Fruit fly (Drosophila melanogaster) whole organism, pupa: Measurements from ENCODE around the gene Dis3.

ENCODE experiments used
- CG10348 ChIP-seq: fragments of 200-800 bp; sonication (Bioruptor generic); IDR thresholded peaks from 2 replicates; pipeline ENCODE4 v1.3.6; 2022; ENCODE audit warnings: missing biosample characterization, missing genetic modification characterization
- CG34367 ChIP-seq: fragments of 200-800 bp; sonication (Bioruptor generic); optimal IDR thresholded peaks from 2 replicates; lab custom pipeline; 2018; ENCODE audit warnings: missing biosample characterization, mild to moderate bottlenecking, missing genetic modification characterization
- CG4496 ChIP-seq: fragments of 200-800 bp; sonication (Bioruptor generic); IDR thresholded peaks from 3 replicates; pipeline ENCODE4 v1.3.6; 2022; ENCODE audit warnings: missing biosample characterization, missing genetic modification characterization
- D1 ChIP-seq: fragments of 200-800 bp; sonication (Bioruptor generic); optimal IDR thresholded peaks from 2 replicates; lab custom pipeline; 2018; ENCODE audit warnings: missing biosample characterization, mild to moderate bottlenecking, missing genetic modification characterization, moderate library complexity
- EcR ChIP-seq: fragments of 200-800 bp; sonication (Bioruptor generic); optimal IDR thresholded peaks from 3 replicates; lab custom pipeline; 2019; ENCODE audit warnings: missing biosample characterization, missing genetic modification characterization, mild to moderate bottlenecking, moderate library complexity, missing genetic modification reagents
- Ets98B ChIP-seq: fragments of 200-800 bp; sonication (Bioruptor generic); IDR thresholded peaks from 2 replicates; pipeline ENCODE4 v1.3.6; 2022; ENCODE audit warnings: missing biosample characterization, missing genetic modification characterization
- Pif1A ChIP-seq: fragments of 200-800 bp; sonication (Bioruptor generic); optimal IDR thresholded peaks from 3 replicates; lab custom pipeline; 2016; ENCODE audit warnings: missing biosample characterization, missing genetic modification characterization
- gl ChIP-seq: fragments of 200-800 bp; sonication (Bioruptor generic); optimal IDR thresholded peaks from 2 replicates; lab custom pipeline; 2018; ENCODE audit warnings: missing biosample characterization, mild to moderate bottlenecking, missing genetic modification characterization
- rn ChIP-seq: fragments of 200-800 bp; sonication (Bioruptor generic); IDR thresholded peaks from 2 replicates; pipeline ENCODE4 v1.3.6; 2022; ENCODE audit warnings: missing biosample characterization, missing genetic modification characterization

DNA sequence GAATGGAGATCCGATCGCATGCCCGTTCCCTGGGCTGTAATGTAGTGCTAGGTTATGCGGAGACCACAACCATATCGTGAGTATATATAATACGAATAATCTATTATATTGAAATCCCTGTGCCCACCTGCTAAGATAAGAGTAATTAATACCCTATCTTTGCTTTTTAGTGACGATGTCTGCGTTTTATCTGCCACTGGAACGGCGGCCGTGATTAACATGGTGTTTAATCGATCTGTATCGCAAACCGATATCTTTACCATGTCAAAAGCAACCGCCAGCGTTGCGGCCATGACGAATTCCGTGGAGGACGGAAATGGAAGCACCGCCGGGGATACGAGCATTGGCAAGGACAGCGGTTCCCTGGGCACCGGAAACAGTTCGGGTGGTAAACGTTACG lies 20.2 kb downstream of the Dis3 start:
- TF ChIP-seq EcR (GFP tag; lab: Kevin White, UChicago) (no peak), CG10348 (GFP tag; lab: Robert Waterston, UW) (no peak), Pif1A (GFP tag; lab: Kevin White, UChicago) (no peak), CG34367 (tag; lab: Kevin White, UChicago) (no peak), D1 (tag; lab: Kevin White, UChicago) (no peak), gl (tag; lab: Kevin White, UChicago) (no peak), Ets98B (GFP tag; lab: Robert Waterston, UW) (no peak), CG4496 (no peak), rn (GFP tag; lab: Robert Waterston, UW) (no peak)
